Fruit fly (Drosophila melanogaster) S2 (cell line): ENCODE results near the gene Cdc14.

Experiments used
- CG8478 ChIP-seq: fragments of >200 bp; optimal IDR thresholded peaks from 2 replicates; lab custom pipeline; 2018
- CTCF ChIP-seq, 2 experiments: fragments of >200 bp; optimal IDR thresholded peaks; 2 replicates each; lab custom pipeline; 2018

DNA sequence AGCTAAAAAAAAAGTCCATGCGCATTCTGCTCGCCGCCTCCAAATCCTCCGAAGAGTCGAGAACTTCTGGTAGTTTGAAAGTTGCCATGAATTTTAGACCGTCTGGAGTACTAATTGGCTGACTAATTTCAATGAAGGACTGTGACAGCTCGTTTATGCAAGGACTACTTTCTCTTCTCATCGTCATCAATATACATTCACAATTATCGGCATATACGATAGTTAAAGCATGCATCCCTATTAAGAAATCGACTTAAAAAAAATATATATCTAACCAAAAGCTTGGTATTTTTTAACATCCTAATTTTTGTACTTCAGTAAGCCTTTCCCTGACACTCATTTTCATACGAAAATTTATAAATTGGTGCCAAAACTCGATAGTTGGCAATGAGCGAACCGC is 29.6 kb upstream of the Cdc14 start, which contains the start of gene CG14537:
- no peak for TF ChIP-seq CG8478 (lab: Kevin White, UChicago)
- no peak for TF ChIP-seq CTCF (optimal IDR thresholded peaks at IDR 0.05; lab: Kevin White, UChicago)
